1 fruit fly cellular context compared by ENCODE assay signal in the genomic region with DNA sequence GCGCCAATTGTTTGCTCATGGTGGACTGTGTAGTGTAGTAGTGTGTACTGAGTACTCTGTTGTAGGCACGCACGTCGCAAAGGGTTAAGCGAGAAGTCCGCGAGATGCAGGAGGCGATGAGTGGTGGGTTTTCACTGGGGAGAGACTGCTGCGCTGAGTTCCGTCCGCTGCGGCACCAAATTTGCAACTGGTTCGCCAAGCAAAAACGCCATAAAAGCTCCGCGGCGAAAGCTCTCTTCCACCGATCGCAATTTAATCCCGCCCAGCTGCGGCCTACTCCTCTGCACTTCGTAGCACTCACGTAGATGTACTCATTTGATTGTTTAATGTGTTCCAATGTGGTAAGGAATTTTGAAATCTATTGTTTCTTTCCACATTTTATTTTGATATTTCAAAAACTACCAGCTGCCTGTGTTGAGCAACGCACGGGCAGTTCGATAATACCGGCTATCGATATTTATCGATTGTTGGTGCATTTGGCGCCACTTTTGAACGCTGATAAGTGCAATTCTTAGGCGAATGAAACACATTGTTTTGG.
TF ChIP-seq lines count a peak whose summit lies in the region.

A gene (minus strand): TSS at position 308 of the 538 bp plus-strand sequence.

TF ChIP-seq in whole organism, embryonic, 481 proteins besides CTCF, POLR2A, EP300 and RAD21 (continued from another document and continues in another):
- TF ChIP-seq Sry-δ (GFP tag; optimal IDR thresholded peaks at IDR 0.05; lab: Kevin White, UChicago) = peak; percentile 74
- TF ChIP-seq CG33557 (GFP tag; optimal IDR thresholded peaks at IDR 0.05; lab: Kevin White, UChicago) = no peak
- no peak for TF ChIP-seq salm (tag; optimal IDR thresholded peaks at IDR 0.05; lab: Kevin White, UChicago)
- TF ChIP-seq Fer1 (GFP tag; optimal IDR thresholded peaks at IDR 0.05; lab: Kevin White, UChicago) = peak; percentile 71
- TF ChIP-seq scrt (GFP tag; optimal IDR thresholded peaks at IDR 0.05; lab: Kevin White, UChicago) = peak; percentile 47
- TF ChIP-seq Usf (GFP tag; optimal IDR thresholded peaks at IDR 0.05; lab: Kevin White, UChicago) = no peak
- TF ChIP-seq PHDP (tag; optimal IDR thresholded peaks at IDR 0.05; lab: Kevin White, UChicago) = peak; percentile 6
- TF ChIP-seq CG13123 (GFP tag; optimal IDR thresholded peaks at IDR 0.05; lab: Kevin White, UChicago) = no peak
- no peak for TF ChIP-seq Sox100B (GFP tag; optimal IDR thresholded peaks at IDR 0.05; lab: Kevin White, UChicago)
- peak; percentile 65; the same call in 1 of the 3 replicates for TF ChIP-seq hb (GFP tag; IDR thresholded peaks at IDR 0.05; lab: Robert Waterston, UW; ENCODE audit: partially characterized antibody)
- TF ChIP-seq CG13424 (tag; optimal IDR thresholded peaks at IDR 0.05; lab: Kevin White, UChicago) = no peak
- no peak for TF ChIP-seq CG14965 (GFP tag; optimal IDR thresholded peaks at IDR 0.05; lab: Kevin White, UChicago; ENCODE audit: borderline replicate concordance)
- no peak for TF ChIP-seq p53 (GFP tag; optimal IDR thresholded peaks at IDR 0.05; lab: Kevin White, UChicago)
- no peak for TF ChIP-seq fd64A (GFP tag; optimal IDR thresholded peaks at IDR 0.05; lab: Kevin White, UChicago)
- TF ChIP-seq CG3726 (GFP tag; IDR thresholded peaks at IDR 0.05; lab: Robert Waterston, UW) = 0 out of 3 replicates have a peak, but pooled peaks have one; percentile 6
- TF ChIP-seq bigmax (GFP tag; optimal IDR thresholded peaks at IDR 0.05; lab: Kevin White, UChicago) = no peak
- TF ChIP-seq Ets97D (GFP tag; optimal IDR thresholded peaks at IDR 0.05; lab: Kevin White, UChicago) = no peak
- TF ChIP-seq Hey (tag; optimal IDR thresholded peaks at IDR 0.05; lab: Kevin White, UChicago) = no peak
- 0 out of 2 replicates have a peak, but pooled peaks have one; percentile 27 for TF ChIP-seq CG10321 (GFP tag; IDR thresholded peaks at IDR 0.05; lab: Robert Waterston, UW)
- TF ChIP-seq CG13894 (tag; optimal IDR thresholded peaks at IDR 0.05; lab: Kevin White, UChicago) = peak; percentile 59
- peak; percentile 64; the same call in 1 of the 2 replicates for TF ChIP-seq rib (GFP tag; IDR thresholded peaks at IDR 0.05; lab: Robert Waterston, UW)
- peak; percentile 46; the same call in 1 of the 2 replicates for TF ChIP-seq inv (GFP tag; IDR thresholded peaks at IDR 0.05; lab: Robert Waterston, UW; ENCODE audit: partially characterized antibody)
- peak; percentile 41; the same call in 1 of the 2 replicates for TF ChIP-seq CG32532 (GFP tag; IDR thresholded peaks at IDR 0.05; lab: Robert Waterston, UW)
- no peak for TF ChIP-seq CG8359 (GFP tag; optimal IDR thresholded peaks at IDR 0.05; lab: Kevin White, UChicago; ENCODE audit: borderline replicate concordance)
- no peak for TF ChIP-seq btn (GFP tag; optimal IDR thresholded peaks at IDR 0.05; lab: Kevin White, UChicago)
- no peak for TF ChIP-seq CG8944 (GFP tag; optimal IDR thresholded peaks at IDR 0.05; lab: Kevin White, UChicago)
- TF ChIP-seq HLH54F (GFP tag; optimal IDR thresholded peaks at IDR 0.05; lab: Kevin White, UChicago) = peak; percentile 9
- TF ChIP-seq Lpt (GFP tag; optimal IDR thresholded peaks at IDR 0.05; lab: Kevin White, UChicago) = no peak
- no peak for TF ChIP-seq bcd (GFP tag; optimal IDR thresholded peaks at IDR 0.05; lab: Kevin White, UChicago)
- TF ChIP-seq pan (optimal IDR thresholded peaks at IDR 0.05; lab: Kevin White, UChicago) = no peak
- TF ChIP-seq pan (GFP tag; optimal IDR thresholded peaks at IDR 0.05 in 1 of 2, IDR thresholded peaks at IDR 0.05 in 1 of 2) = no peak
- peak; percentile 12; the same call in 1 of the 2 replicates for TF ChIP-seq NFAT (GFP tag; IDR thresholded peaks at IDR 0.05; lab: Robert Waterston, UW)
- TF ChIP-seq lilli (GFP tag; optimal IDR thresholded peaks at IDR 0.05; lab: Kevin White, UChicago) = peak; percentile 22
- TF ChIP-seq CG11398 (GFP tag; optimal IDR thresholded peaks at IDR 0.05; lab: Kevin White, UChicago) = no peak
- no peak for TF ChIP-seq CG7357 (GFP tag; IDR thresholded peaks at IDR 0.05; lab: Robert Waterston, UW)
- no peak for TF ChIP-seq MTF-1 (GFP tag; optimal IDR thresholded peaks at IDR 0.05; lab: Kevin White, UChicago; ENCODE audit: borderline replicate concordance)
- no peak for TF ChIP-seq sc (optimal IDR thresholded peaks at IDR 0.05; lab: Kevin White, UChicago)
- no peak for TF ChIP-seq sc (GFP tag; optimal IDR thresholded peaks at IDR 0.05; lab: Kevin White, UChicago)
- peak; percentile 20 for TF ChIP-seq CG4424 (GFP tag; optimal IDR thresholded peaks at IDR 0.05; lab: Kevin White, UChicago)
- TF ChIP-seq emc (GFP tag; optimal IDR thresholded peaks at IDR 0.05; lab: Kevin White, UChicago) = no peak
- TF ChIP-seq CG12104 (GFP tag; optimal IDR thresholded peaks at IDR 0.05; lab: Kevin White, UChicago) = peak; percentile 16
- no peak for TF ChIP-seq CG7372 (GFP tag; IDR thresholded peaks at IDR 0.05; lab: Robert Waterston, UW)
- TF ChIP-seq tx (GFP tag; optimal IDR thresholded peaks at IDR 0.05; lab: Kevin White, UChicago) = no peak
- no peak for TF ChIP-seq wor (GFP tag; IDR thresholded peaks at IDR 0.05; lab: Robert Waterston, UW)
- TF ChIP-seq CG31365 (tag; optimal IDR thresholded peaks at IDR 0.05; lab: Kevin White, UChicago) = no peak
- no peak for TF ChIP-seq eve (GFP tag; optimal IDR thresholded peaks at IDR 0.05; lab: Kevin White, UChicago)
- TF ChIP-seq ewg (GFP tag; optimal IDR thresholded peaks at IDR 0.05; lab: Kevin White, UChicago) = peak; percentile 3
- peak; percentile 30; the same call in 1 of the 3 replicates for TF ChIP-seq CG7963 (GFP tag; IDR thresholded peaks at IDR 0.05; lab: Robert Waterston, UW; ENCODE audit: partially characterized antibody)
- TF ChIP-seq Trl (optimal IDR thresholded peaks at IDR 0.05; lab: Kevin White, UChicago) = no peak
- no peak for TF ChIP-seq Trl (GFP tag; optimal IDR thresholded peaks at IDR 0.05; lab: Kevin White, UChicago)
- TF ChIP-seq vfl (GFP tag; optimal IDR thresholded peaks at IDR 0.05; lab: Kevin White, UChicago) = no peak
- TF ChIP-seq Dek (tag; optimal IDR thresholded peaks at IDR 0.05; lab: Kevin White, UChicago) = peak; percentile 22
- peak; percentile 63 for TF ChIP-seq CG1603 (tag; optimal IDR thresholded peaks at IDR 0.05; lab: Kevin White, UChicago)
- TF ChIP-seq ap (GFP tag; IDR thresholded peaks at IDR 0.05; lab: Robert Waterston, UW) = no peak
- peak; percentile 75 for TF ChIP-seq CG2116 (GFP tag; optimal IDR thresholded peaks at IDR 0.05; lab: Kevin White, UChicago)
- no peak for TF ChIP-seq gem (tag; optimal IDR thresholded peaks at IDR 0.05; lab: Kevin White, UChicago)
- TF ChIP-seq z (GFP tag; IDR thresholded peaks at IDR 0.05; lab: Robert Waterston, UW) = 0 out of 3 replicates have a peak, but pooled peaks have one; percentile 53
- peak; percentile 75 for TF ChIP-seq Opbp (GFP tag; IDR thresholded peaks at IDR 0.05; lab: Robert Waterston, UW; ENCODE audit: partially characterized antibody)
- TF ChIP-seq chn (GFP tag; optimal IDR thresholded peaks at IDR 0.05; lab: Kevin White, UChicago) = no peak
- no peak for TF ChIP-seq Hr39 (optimal IDR thresholded peaks at IDR 0.05; lab: Kevin White, UChicago)
- no peak for TF ChIP-seq fru (optimal IDR thresholded peaks at IDR 0.05; lab: Kevin White, UChicago)
- TF ChIP-seq dan (GFP tag; IDR thresholded peaks at IDR 0.05; lab: Robert Waterston, UW) = no peak
- TF ChIP-seq CG1832 (GFP tag; optimal IDR thresholded peaks at IDR 0.05; lab: Kevin White, UChicago) = no peak
- TF ChIP-seq dimm (GFP tag; IDR thresholded peaks at IDR 0.05; lab: Robert Waterston, UW) = no peak; the same call in 1 of the 2 replicates
- no peak for TF ChIP-seq CG9215 (GFP tag; IDR thresholded peaks at IDR 0.05; lab: Robert Waterston, UW)
- peak; percentile 61 for TF ChIP-seq bbx (GFP tag; IDR thresholded peaks at IDR 0.05; lab: Robert Waterston, UW; ENCODE audit: partially characterized antibody)
- TF ChIP-seq CG14860 (GFP tag; IDR thresholded peaks at IDR 0.05; lab: Robert Waterston, UW; ENCODE audit: partially characterized antibody) = peak; percentile 53; the same call in 2 of the 3 replicates
- TF ChIP-seq CG31388 (GFP tag; optimal IDR thresholded peaks at IDR 0.05; lab: Kevin White, UChicago) = no peak
- no peak for TF ChIP-seq CG6654 (GFP tag; optimal IDR thresholded peaks at IDR 0.05; lab: Kevin White, UChicago)
- no peak for TF ChIP-seq fu2 (GFP tag; optimal IDR thresholded peaks at IDR 0.05; lab: Kevin White, UChicago)
- TF ChIP-seq Drgx (GFP tag; IDR thresholded peaks at IDR 0.05; lab: Robert Waterston, UW) = peak; percentile 50; the same call in 1 of the 2 replicates
- no peak for TF ChIP-seq ac (GFP tag; optimal IDR thresholded peaks at IDR 0.05; lab: Kevin White, UChicago)
- no peak for TF ChIP-seq CG10654 (GFP tag; optimal IDR thresholded peaks at IDR 0.05; lab: Kevin White, UChicago)
- TF ChIP-seq ken (GFP tag; IDR thresholded peaks at IDR 0.05; lab: Robert Waterston, UW) = no peak
- no peak for TF ChIP-seq Vsx1 (GFP tag; optimal IDR thresholded peaks at IDR 0.05; lab: Kevin White, UChicago)
- no peak for TF ChIP-seq sens (GFP tag; lab: Kevin White, UChicago)
- TF ChIP-seq Xbp1 (GFP tag; optimal IDR thresholded peaks at IDR 0.05; lab: Kevin White, UChicago) = peak; percentile 19
- TF ChIP-seq dm (GFP tag; optimal IDR thresholded peaks at IDR 0.05; lab: Kevin White, UChicago) = peak; percentile 41
- no peak for TF ChIP-seq CG11696 (GFP tag; IDR thresholded peaks at IDR 0.05; lab: Robert Waterston, UW)
- no peak for TF ChIP-seq prd (optimal IDR thresholded peaks at IDR 0.05; lab: Kevin White, UChicago)
- TF ChIP-seq prd (GFP tag; IDR thresholded peaks at IDR 0.05; lab: Robert Waterston, UW) = no peak
- TF ChIP-seq HLH4C (GFP tag; IDR thresholded peaks at IDR 0.05; lab: Robert Waterston, UW; ENCODE audit: partially characterized antibody) = peak; percentile 71
- TF ChIP-seq ftz-f1 (GFP tag; optimal IDR thresholded peaks at IDR 0.05; lab: Kevin White, UChicago) = no peak
- no peak for TF ChIP-seq CG5953 (GFP tag; IDR thresholded peaks at IDR 0.05; lab: Robert Waterston, UW)
- TF ChIP-seq ems (GFP tag; optimal IDR thresholded peaks at IDR 0.05; lab: Kevin White, UChicago) = peak; percentile 48
- TF ChIP-seq NfI (GFP tag; optimal IDR thresholded peaks at IDR 0.05; lab: Kevin White, UChicago) = peak; percentile 25
- TF ChIP-seq ham (GFP tag; IDR thresholded peaks at IDR 0.05; lab: Robert Waterston, UW) = no peak
- no peak for TF ChIP-seq CG12236 (GFP tag; optimal IDR thresholded peaks at IDR 0.05; lab: Kevin White, UChicago)
- no peak for TF ChIP-seq jumu (GFP tag; optimal IDR thresholded peaks at IDR 0.05; lab: Kevin White, UChicago)
- TF ChIP-seq Gsc (GFP tag; IDR thresholded peaks at IDR 0.05; lab: Robert Waterston, UW) = no peak
- peak; percentile 99 for TF ChIP-seq Dp (GFP tag; optimal IDR thresholded peaks at IDR 0.05; lab: Kevin White, UChicago)
- TF ChIP-seq CG15073 (GFP tag; optimal IDR thresholded peaks at IDR 0.05; lab: Kevin White, UChicago) = no peak
- TF ChIP-seq Antp (GFP tag; optimal IDR thresholded peaks at IDR 0.05; lab: Kevin White, UChicago) = no peak
- TF ChIP-seq Nf-YB (GFP tag; optimal IDR thresholded peaks at IDR 0.05; lab: Kevin White, UChicago) = no peak
- peak in 1 of 3 experiments; percentile 9 for TF ChIP-seq Stat92E (GFP tag; optimal IDR thresholded peaks at IDR 0.05; lab: Kevin White, UChicago)
- peak; percentile 43 for TF ChIP-seq CG17186 (GFP tag; optimal IDR thresholded peaks at IDR 0.05; lab: Kevin White, UChicago)
- TF ChIP-seq CG9727 (GFP tag; optimal IDR thresholded peaks at IDR 0.05; lab: Kevin White, UChicago) = no peak
- TF ChIP-seq twi (tag; optimal IDR thresholded peaks at IDR 0.05; lab: Kevin White, UChicago) = no peak
- TF ChIP-seq unc-4 (GFP tag; IDR thresholded peaks at IDR 0.05; lab: Robert Waterston, UW; ENCODE audit: partially characterized antibody) = peak; percentile 83
- peak; percentile 46; the same call in 1 of the 2 replicates for TF ChIP-seq CG42726 (GFP tag; IDR thresholded peaks at IDR 0.05; lab: Robert Waterston, UW; ENCODE audit: partially characterized antibody)
- TF ChIP-seq jigr1 (GFP tag; IDR thresholded peaks at IDR 0.05; lab: Robert Waterston, UW) = no peak
- TF ChIP-seq Dip2 (GFP tag; IDR thresholded peaks at IDR 0.05; lab: Robert Waterston, UW) = no peak
- TF ChIP-seq CG16779 (GFP tag; IDR thresholded peaks at IDR 0.05; lab: Robert Waterston, UW) = no peak
- TF ChIP-seq CG8765 (GFP tag; IDR thresholded peaks at IDR 0.05; lab: Robert Waterston, UW) = no peak
- TF ChIP-seq Hmx (GFP tag; optimal IDR thresholded peaks at IDR 0.05; lab: Kevin White, UChicago) = no peak
- TF ChIP-seq CG14667 (GFP tag; IDR thresholded peaks at IDR 0.05; lab: Robert Waterston, UW) = no peak
- no peak for TF ChIP-seq pfk (GFP tag; optimal IDR thresholded peaks at IDR 0.05; lab: Kevin White, UChicago)
- no peak for TF ChIP-seq br (optimal IDR thresholded peaks at IDR 0.05; lab: Kevin White, UChicago)
- peak; percentile 71 for TF ChIP-seq CG18599 (GFP tag; optimal IDR thresholded peaks at IDR 0.05; lab: Kevin White, UChicago)
- TF ChIP-seq NC2β (GFP tag; optimal IDR thresholded peaks at IDR 0.05; lab: Kevin White, UChicago) = no peak
- peak; percentile 68 for TF ChIP-seq HmgZ (tag; optimal IDR thresholded peaks at IDR 0.05; lab: Kevin White, UChicago)
- TF ChIP-seq sim (GFP tag; IDR thresholded peaks at IDR 0.05; lab: Robert Waterston, UW) = no peak
- TF ChIP-seq chinmo (GFP tag; IDR thresholded peaks at IDR 0.05; lab: Robert Waterston, UW; ENCODE audit: partially characterized antibody) = peak; percentile 76; the same call in 2 of the 4 replicates
- TF ChIP-seq gsb-n (tag; optimal IDR thresholded peaks at IDR 0.05; lab: Kevin White, UChicago) = no peak
- TF ChIP-seq CG14710 (tag; optimal IDR thresholded peaks at IDR 0.05; lab: Kevin White, UChicago) = peak; percentile 39
- TF ChIP-seq Myb (GFP tag; optimal IDR thresholded peaks at IDR 0.05; lab: Kevin White, UChicago) = peak; percentile 79
- TF ChIP-seq gt (GFP tag; IDR thresholded peaks at IDR 0.05; lab: Robert Waterston, UW) = no peak
- no peak for TF ChIP-seq HLHmδ (GFP tag; optimal IDR thresholded peaks at IDR 0.05; lab: Kevin White, UChicago)
- no peak for TF ChIP-seq Doc2 (GFP tag; IDR thresholded peaks at IDR 0.05; lab: Robert Waterston, UW)
- TF ChIP-seq Dad (GFP tag; optimal IDR thresholded peaks at IDR 0.05; lab: Kevin White, UChicago) = no peak
- peak; percentile 61; the same call in 1 of the 2 replicates for TF ChIP-seq ato (GFP tag; IDR thresholded peaks at IDR 0.05; lab: Robert Waterston, UW; ENCODE audit: partially characterized antibody)
- TF ChIP-seq Poxn (GFP tag; IDR thresholded peaks at IDR 0.05; lab: Robert Waterston, UW) = no peak
- no peak for TF ChIP-seq zf30C (GFP tag; optimal IDR thresholded peaks at IDR 0.05; lab: Kevin White, UChicago)
- TF ChIP-seq row (GFP tag; IDR thresholded peaks at IDR 0.05; lab: Robert Waterston, UW) = no peak
- TF ChIP-seq esg (GFP tag; conservative IDR thresholded peaks at IDR 0.05; lab: Robert Waterston, UW) = no peak
